Worm (Caenorhabditis elegans) whole organism, young adult: ENCODE results near the gene Y32B12B.8.

Experiments used
- B0336.3 ChIP-seq: fragments of 200-800 bp; sonication (Bioruptor generic); IDR thresholded peaks from 2 replicates; pipeline ENCODE4 v1.3.6; 2022; ENCODE audit warnings: missing genetic modification characterization, missing compliant biosample characterization
- D2030.7 ChIP-seq: fragments of 200-800 bp; sonication (Bioruptor generic); IDR thresholded peaks from 2 replicates; pipeline ENCODE4 v1.3.6; 2022; ENCODE audit warnings: missing genetic modification reagents, missing genetic modification characterization, missing compliant biosample characterization
- F10E7.11 ChIP-seq: sonication (generic microtip); optimal IDR thresholded peaks from 2 replicates; lab custom pipeline; 2017; ENCODE audit warnings: mild to moderate bottlenecking, missing genetic modification characterization, moderate library complexity, missing compliant biosample characterization
- F39B2.1 ChIP-seq: fragments of 200-800 bp; sonication (Bioruptor generic); IDR thresholded peaks from 2 replicates; pipeline ENCODE4 v1.3.6; 2022; ENCODE audit warnings: missing genetic modification reagents, missing genetic modification characterization, missing compliant biosample characterization
- F57A8.1 ChIP-seq: fragments of 200-800 bp; sonication (Bioruptor generic); optimal IDR thresholded peaks from 2 replicates; lab custom pipeline; 2018; ENCODE audit warnings: mild to moderate bottlenecking, missing genetic modification characterization, moderate library complexity, missing compliant biosample characterization
- K11D2.4 ChIP-seq: fragments of 200-800 bp; sonication (Bioruptor generic); IDR thresholded peaks from 2 replicates; pipeline ENCODE4 v1.3.6; 2022; ENCODE audit warnings: missing genetic modification reagents, missing genetic modification characterization, missing compliant biosample characterization
- K12H6.12 ChIP-seq: fragments of 200-800 bp; sonication (Bioruptor generic); optimal IDR thresholded peaks from 2 replicates; lab custom pipeline; 2018; ENCODE audit warnings: mild to moderate bottlenecking, missing genetic modification characterization, missing compliant biosample characterization
- Y53G8AR.9 ChIP-seq: fragments of 200-800 bp; sonication (Bioruptor generic); conservative IDR thresholded peaks from 2 replicates; pipeline ENCODE4 v1.3.6; 2022; ENCODE audit warnings: missing genetic modification reagents, missing genetic modification characterization, missing compliant biosample characterization
- Y79H2A.3 ChIP-seq: fragments of 200-800 bp; sonication (Bioruptor generic); conservative IDR thresholded peaks from 2 replicates; pipeline ENCODE4 v1.3.6; 2022; ENCODE audit warnings: missing genetic modification reagents, missing genetic modification characterization, missing compliant biosample characterization
- akir-1 ChIP-seq: fragments of 200-800 bp; sonication (Bioruptor generic); optimal IDR thresholded peaks from 2 replicates; lab custom pipeline; 2018; ENCODE audit warnings: mild to moderate bottlenecking, missing genetic modification characterization, moderate library complexity, missing compliant biosample characterization
- ama-1 ChIP-seq, 3 experiments: fragments of 150-350 bp in 1 of 3; sonication (generic microtip) in 2 of 3; optimal IDR thresholded peaks; 2 replicates each; lab custom pipeline; 2014 to 2018; ENCODE audit warnings: missing biosample characterization in 2 of 3, missing genetic modification characterization in 2 of 3, missing genetic modification reagents in 2 of 3
- athp-1 ChIP-seq: sonication (generic microtip); optimal IDR thresholded peaks from 2 replicates; lab custom pipeline; 2017; ENCODE audit warnings: mild to moderate bottlenecking, missing genetic modification characterization, missing compliant biosample characterization
- bed-1 ChIP-seq: fragments of 200-800 bp; sonication (Bioruptor generic); IDR thresholded peaks from 2 replicates; pipeline ENCODE4 v1.3.6; 2022; ENCODE audit warnings: missing genetic modification reagents, missing genetic modification characterization, missing compliant biosample characterization
- ceh-27 ChIP-seq: fragments of 200-800 bp; sonication (Bioruptor generic); optimal IDR thresholded peaks from 2 replicates; lab custom pipeline; 2018; ENCODE audit warnings: mild to moderate bottlenecking, missing genetic modification characterization, moderate library complexity, missing compliant biosample characterization
- ceh-58 ChIP-seq: fragments of 200-800 bp; sonication (Bioruptor generic); IDR thresholded peaks from 2 replicates; pipeline ENCODE4 v1.3.6; 2022; ENCODE audit warnings: missing genetic modification characterization, missing compliant biosample characterization
- dpff-1 ChIP-seq: sonication (generic microtip); optimal IDR thresholded peaks from 2 replicates; lab custom pipeline; 2017; ENCODE audit warnings: mild to moderate bottlenecking, missing genetic modification characterization, missing compliant biosample characterization
- efl-1 ChIP-seq: fragments of 150-350 bp; optimal IDR thresholded peaks from 2 replicates; lab custom pipeline; 2014; ENCODE audit warnings: missing biosample characterization, missing genetic modification reagents, missing genetic modification characterization
- egl-44 ChIP-seq: fragments of 200-800 bp; sonication (Bioruptor generic); IDR thresholded peaks from 2 replicates; pipeline ENCODE4 v1.3.6; 2022; ENCODE audit warnings: missing genetic modification reagents, missing genetic modification characterization, missing compliant biosample characterization
- egrh-3 ChIP-seq: fragments of 200-800 bp; sonication (Bioruptor generic); IDR thresholded peaks from 2 replicates; pipeline ENCODE4 v1.3.6; 2022; ENCODE audit warnings: missing genetic modification reagents, missing genetic modification characterization, missing compliant biosample characterization
- ekl-4 ChIP-seq: fragments of 200-800 bp; sonication (Bioruptor generic); IDR thresholded peaks from 2 replicates; pipeline ENCODE4 v1.3.6; 2022; ENCODE audit warnings: missing genetic modification reagents, missing genetic modification characterization, missing compliant biosample characterization
- ets-4 ChIP-seq: fragments of 200-800 bp; sonication (Bioruptor generic); optimal IDR thresholded peaks from 2 replicates; lab custom pipeline; 2018; ENCODE audit warnings: mild to moderate bottlenecking, missing genetic modification characterization, missing compliant biosample characterization
- hmg-1.2 ChIP-seq: fragments of 200-800 bp; sonication (Bioruptor generic); IDR thresholded peaks from 2 replicates; pipeline ENCODE4 v1.3.6; 2022; ENCODE audit warnings: missing genetic modification reagents, missing genetic modification characterization, missing compliant biosample characterization
- hrde-1 ChIP-seq: sonication (generic microtip); optimal IDR thresholded peaks from 2 replicates; lab custom pipeline; 2016; ENCODE audit warnings: missing genetic modification characterization, mild to moderate bottlenecking, missing compliant biosample characterization, moderate library complexity, missing genotype, missing genetic modification reagents, borderline replicate concordance
- lag-1 ChIP-seq: fragments of 200-800 bp; sonication (Bioruptor generic); IDR thresholded peaks from 2 replicates; pipeline ENCODE4 v1.3.6; 2022; ENCODE audit warnings: missing genetic modification reagents, missing genetic modification characterization, missing compliant biosample characterization
- lir-1 ChIP-seq: fragments of 200-800 bp; sonication (Bioruptor generic); conservative IDR thresholded peaks from 2 replicates; pipeline ENCODE4 v1.3.6; 2022; ENCODE audit warnings: missing genetic modification reagents, missing genetic modification characterization, missing compliant biosample characterization
- mcd-1 ChIP-seq: fragments of 200-800 bp; sonication (Bioruptor generic); IDR thresholded peaks from 2 replicates; pipeline ENCODE4 v1.3.6; 2022; ENCODE audit warnings: missing genetic modification reagents, missing genetic modification characterization, missing compliant biosample characterization
- mes-4 ChIP-seq: sonication (generic microtip); optimal IDR thresholded peaks from 2 replicates; lab custom pipeline; 2016; ENCODE audit warnings: missing genotype, missing genetic modification characterization, missing compliant biosample characterization
- nfyb-1 ChIP-seq: fragments of 200-800 bp; sonication (Bioruptor generic); IDR thresholded peaks from 2 replicates; pipeline ENCODE4 v1.3.6; 2022; ENCODE audit warnings: missing genetic modification reagents, missing genetic modification characterization, missing compliant biosample characterization
- nhr-120 ChIP-seq: fragments of 200-800 bp; sonication (Bioruptor generic); IDR thresholded peaks from 2 replicates; pipeline ENCODE4 v1.3.6; 2022; ENCODE audit warnings: missing genetic modification characterization, missing compliant biosample characterization
- nhr-27 ChIP-seq: fragments of 200-800 bp; sonication (Bioruptor generic); optimal IDR thresholded peaks from 2 replicates; lab custom pipeline; 2018; ENCODE audit warnings: mild to moderate bottlenecking, missing genetic modification characterization, moderate library complexity, missing compliant biosample characterization
- pbrm-1 ChIP-seq: fragments of 200-800 bp; sonication (Bioruptor generic); IDR thresholded peaks from 2 replicates; pipeline ENCODE4 v1.3.6; 2022; ENCODE audit warnings: missing genetic modification reagents, missing genetic modification characterization, missing compliant biosample characterization
- snpc-1.1 ChIP-seq: sonication (generic microtip); optimal IDR thresholded peaks from 2 replicates; lab custom pipeline; 2017; ENCODE audit warnings: missing genetic modification characterization, mild to moderate bottlenecking, missing compliant biosample characterization, antibody characterized with exemption, moderate library complexity, missing genotype, missing genetic modification reagents; ENCODE audit not compliant: insufficient read depth
- snpc-4 ChIP-seq, 5 experiments: fragments of 150-350 bp in 1 of 5; sonication (generic microtip) in 4 of 5; optimal IDR thresholded peaks; 2 replicates each; lab custom pipeline; 2014 to 2018; ENCODE audit warnings: missing genetic modification characterization in 5 of 5, missing biosample characterization in 3 of 5, antibody characterized with exemption in 2 of 5, mild to moderate bottlenecking in 2 of 5, missing compliant biosample characterization in 2 of 5, missing genotype in 2 of 5, moderate library complexity in 2 of 5, missing genetic modification reagents in 1 of 5
- tbp1 ChIP-seq: fragments of 200-800 bp; sonication (Bioruptor generic); optimal IDR thresholded peaks from 2 replicates; lab custom pipeline; 2018; ENCODE audit warnings: mild to moderate bottlenecking, missing genetic modification characterization, missing compliant biosample characterization
- xnd-1 ChIP-seq: sonication (generic microtip); optimal IDR thresholded peaks from 2 replicates; lab custom pipeline; 2016; ENCODE audit warnings: missing genotype, missing genetic modification reagents, missing genetic modification characterization, missing compliant biosample characterization
- ztf-18 ChIP-seq: sonication (generic microtip); optimal IDR thresholded peaks from 2 replicates; lab custom pipeline; 2016; ENCODE audit warnings: missing genotype, mild to moderate bottlenecking, missing genetic modification characterization, missing compliant biosample characterization
- ztf-28 ChIP-seq: fragments of 200-800 bp; sonication (Bioruptor generic); IDR thresholded peaks from 2 replicates; pipeline ENCODE4 v1.3.6; 2022; ENCODE audit warnings: missing genetic modification reagents, missing genetic modification characterization, missing compliant biosample characterization

Y32B12B.8 gene

DNA sequence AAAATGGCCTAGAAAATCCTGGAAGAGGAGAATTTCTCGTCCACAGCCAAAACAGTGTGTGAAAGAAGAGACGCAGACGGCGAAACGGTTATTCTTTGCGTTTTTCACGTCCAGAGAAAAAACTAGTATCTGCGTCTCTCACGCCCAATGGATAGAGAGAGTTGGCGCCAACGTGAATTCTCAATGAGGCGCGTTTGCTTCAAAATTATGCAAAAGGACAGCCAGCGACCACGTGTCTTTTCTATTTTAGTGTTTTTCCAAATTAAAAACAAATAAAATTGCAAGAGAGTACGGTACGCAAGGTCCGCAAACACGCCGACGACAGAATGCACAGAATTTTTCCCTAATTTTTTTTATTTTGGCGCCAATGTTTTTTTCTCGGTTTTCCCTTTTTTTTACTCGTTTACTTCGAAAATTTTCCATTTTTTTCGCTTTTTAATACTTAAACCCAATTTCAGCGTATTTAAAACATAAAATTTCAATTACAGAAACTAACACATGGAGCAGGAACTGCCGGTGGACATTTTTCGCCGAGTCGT, 2.7 kb downstream of the Y32B12B.8 start, which contains the start of gene Y32B12B.2 (continued):
- TF ChIP-seq Y79H2A.3 (GFP tag; lab: Robert Waterston, UW) (peak; percentile 64; the same call in 1 of the 2 replicates), lir-1 (GFP tag; lab: Robert Waterston, UW) (peak; percentile 28; the same call in 1 of the 2 replicates), ets-4 (GFP tag; lab: Kevin White, UChicago) (no peak), egrh-3 (no peak), snpc-4 (GFP tag; optimal IDR thresholded peaks at IDR 0.05; lab: Kevin White, UChicago) (no peak), snpc-4 (tag; optimal IDR thresholded peaks at IDR 0.05; lab: Kevin White, UChicago) (peak in 2 of 4 experiments; percentile 52 to 73), ztf-28 (peak; percentile 41; the same call in 1 of the 2 replicates), F57A8.1 (GFP tag; lab: Kevin White, UChicago) (no peak), bed-1 (GFP tag; lab: Robert Waterston, UW) (peak; percentile 48; the same call in 1 of the 2 replicates), nhr-120 (no peak), ceh-27 (GFP tag; lab: Kevin White, UChicago) (peak; percentile 8), akir-1 (GFP tag; lab: Kevin White, UChicago) (no peak), B0336.3 (GFP tag; lab: Robert Waterston, UW) (peak; percentile 63; the same call in 1 of the 2 replicates), efl-1 (GFP tag; lab: Kevin White, UChicago) (peak; percentile 66), xnd-1 (tag; lab: Kevin White, UChicago) (peak; percentile 38), nhr-27 (no peak), egl-44 (no peak), K12H6.12 (peak; percentile 31), lag-1 (GFP tag; lab: Robert Waterston, UW) (no peak), mcd-1 (peak; percentile 85), tbp1 (GFP tag; lab: Kevin White, UChicago) (peak; percentile 40), nfyb-1 (peak; percentile 74), hrde-1 (tag; lab: Kevin White, UChicago) (peak; percentile 13), snpc-1.1 (no peak), D2030.7 (peak; percentile 67; the same call in 1 of the 2 replicates), mes-4 (tag; lab: Kevin White, UChicago) (no peak), athp-1 (peak; percentile 9), ekl-4 (GFP tag; lab: Robert Waterston, UW) (no peak; the same call in 1 of the 2 replicates), Y53G8AR.9 (GFP tag; lab: Robert Waterston, UW) (0 out of 2 replicates have a peak, but pooled peaks have one; percentile 25), pbrm-1 (peak; percentile 68; the same call in 1 of the 2 replicates), ztf-18 (tag; lab: Kevin White, UChicago) (peak; percentile 46), F39B2.1 (no peak)

DNA sequence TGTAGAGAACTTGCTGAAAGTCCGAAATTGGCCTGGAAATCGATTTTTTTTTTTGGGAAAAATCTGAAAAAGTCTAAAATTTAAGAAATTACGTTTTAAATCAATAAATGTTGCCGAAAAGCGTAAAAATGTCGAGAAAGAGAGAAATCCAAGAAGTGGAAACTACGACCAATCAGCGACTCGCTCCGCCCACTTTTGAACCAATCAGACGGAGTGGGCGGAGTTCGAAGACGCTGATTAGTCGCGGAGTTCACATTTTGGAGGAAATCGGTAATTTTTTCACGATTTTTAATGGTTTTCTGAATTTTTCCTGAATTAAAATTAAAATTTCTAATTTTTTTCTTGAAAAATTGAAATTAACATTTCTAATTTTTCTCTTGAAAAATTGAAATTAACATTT, 4.4 kb downstream of the Y32B12B.8 start:
- TF ChIP-seq K11D2.4 (GFP tag; lab: Robert Waterston, UW) (no peak), ama-1 (optimal IDR thresholded peaks at IDR 0.05; lab: Kevin White, UChicago) (no peak), ama-1 (GFP tag; optimal IDR thresholded peaks at IDR 0.05; lab: Kevin White, UChicago) (no peak), F10E7.11 (tag; lab: Kevin White, UChicago) (no peak), ceh-58 (no peak), dpff-1 (tag; lab: Kevin White, UChicago) (no peak), hmg-1.2 (GFP tag; lab: Robert Waterston, UW) (no peak), nfyb-1 (no peak), tbp1 (GFP tag; lab: Kevin White, UChicago) (no peak)
